Worm (Caenorhabditis elegans) whole organism, L4 larva: ENCODE data around the gene srx-33.

Source experiments
- F44E2.7 ChIP-seq: fragments of 200-800 bp; sonication (Bioruptor generic); IDR thresholded peaks from 2 replicates; pipeline ENCODE4 v2.1.2; 2022; ENCODE audit warnings: missing genetic modification characterization, missing compliant biosample characterization
- Y5F2A.4 ChIP-seq: fragments of 200-800 bp; sonication (Bioruptor generic); optimal IDR thresholded peaks from 2 replicates; lab custom pipeline; 2018; ENCODE audit warnings: mild to moderate bottlenecking, missing genetic modification characterization, missing compliant biosample characterization
- aha-1 ChIP-seq: fragments of 150-350 bp; peaks from one replicate; lab custom pipeline; 2014; ENCODE audit warnings: missing biosample characterization, missing genetic modification characterization
- aly-2 ChIP-seq: sonication (generic microtip); optimal IDR thresholded peaks from 2 replicates; lab custom pipeline; 2018; ENCODE audit warnings: missing biosample characterization, missing genetic modification characterization
- ces-1 ChIP-seq: fragments of 150-350 bp; sonication (generic microtip); optimal IDR thresholded peaks from 4 replicates; lab custom pipeline; 2014; ENCODE audit warnings: missing biosample characterization, missing genetic modification reagents, missing genetic modification characterization
- daf-16 ChIP-seq, 3 experiments: sonication (generic microtip); optimal IDR thresholded peaks; 2 replicates each; lab custom pipeline; 2016 to 2017; ENCODE audit warnings: missing genetic modification characterization in 3 of 3, missing genetic modification reagents in 3 of 3, mild to moderate bottlenecking in 2 of 3, missing compliant biosample characterization in 2 of 3, missing biosample characterization in 1 of 3, moderate library complexity in 1 of 3
- dmd-8 ChIP-seq: fragments of 200-800 bp; sonication (Bioruptor generic); IDR thresholded peaks from 2 replicates; pipeline ENCODE4 v1.3.6; 2022; ENCODE audit warnings: missing genetic modification characterization, missing compliant biosample characterization
- dpl-1 ChIP-seq: fragments of 150-350 bp; optimal IDR thresholded peaks from 2 replicates; lab custom pipeline; 2014; ENCODE audit warnings: missing biosample characterization, missing genetic modification reagents, missing genetic modification characterization
- egl-43 ChIP-seq: fragments of 200-800 bp; sonication (Bioruptor generic); IDR thresholded peaks from 2 replicates; pipeline ENCODE4 v1.3.6; 2022; ENCODE audit warnings: missing genetic modification reagents, missing genetic modification characterization, missing compliant biosample characterization
- fkh-10 ChIP-seq: fragments of 150-350 bp; optimal IDR thresholded peaks from 2 replicates; lab custom pipeline; 2014; ENCODE audit warnings: missing biosample characterization, missing genetic modification reagents, missing genetic modification characterization
- fos-1 ChIP-seq: fragments of 150-350 bp; optimal IDR thresholded peaks from 2 replicates; lab custom pipeline; 2014; ENCODE audit warnings: missing biosample characterization, missing genetic modification characterization
- hlh-30 ChIP-seq: sonication (generic microtip); optimal IDR thresholded peaks from 2 replicates; lab custom pipeline; 2017; ENCODE audit warnings: antibody characterized with exemption, mild to moderate bottlenecking, missing genetic modification characterization, missing compliant biosample characterization; ENCODE audit not compliant: insufficient read depth
- lin-1 ChIP-seq: fragments of 200-800 bp; sonication (Bioruptor generic); IDR thresholded peaks from 2 replicates; pipeline ENCODE4 v1.3.6; 2022; ENCODE audit warnings: missing genetic modification reagents, missing genetic modification characterization, missing compliant biosample characterization
- lin-13 ChIP-seq: fragments of 150-350 bp; optimal IDR thresholded peaks from 2 replicates; lab custom pipeline; 2014; ENCODE audit warnings: missing biosample characterization, missing genetic modification reagents, missing genetic modification characterization
- lsy-2 ChIP-seq, 2 experiments: fragments of 150-350 bp in 1 of 2; sonication (generic microtip) in 1 of 2; optimal IDR thresholded peaks; 2 replicates each; lab custom pipeline; 2014 to 2017; ENCODE audit warnings: missing biosample characterization in 2 of 2, missing genetic modification characterization in 2 of 2
- mdl-1 ChIP-seq, 2 experiments: fragments of 150-350 bp in 1 of 2; sonication (generic microtip) in 1 of 2; optimal IDR thresholded peaks; 2 replicates each; lab custom pipeline; 2014 to 2017; ENCODE audit warnings: missing biosample characterization in 2 of 2, missing genetic modification characterization in 2 of 2
- mxl-2 ChIP-seq: fragments of 200-800 bp; sonication (Bioruptor generic); conservative IDR thresholded peaks from 2 replicates; pipeline ENCODE4 v1.3.6; 2022; ENCODE audit warnings: missing genetic modification reagents, missing genetic modification characterization, missing compliant biosample characterization
- nhr-6 ChIP-seq: fragments of 150-350 bp; optimal IDR thresholded peaks from 2 replicates; lab custom pipeline; 2014; ENCODE audit warnings: missing biosample characterization, missing genetic modification characterization
- rbr-2 ChIP-seq: sonication (generic microtip); optimal IDR thresholded peaks from 2 replicates; lab custom pipeline; 2016; ENCODE audit warnings: missing genotype, missing genetic modification characterization, missing compliant biosample characterization
- set-16 ChIP-seq: fragments of 200-800 bp; sonication (Bioruptor generic); IDR thresholded peaks from 2 replicates; pipeline ENCODE4 v1.3.6; 2022; ENCODE audit warnings: missing genetic modification reagents, missing genetic modification characterization, missing compliant biosample characterization
- spr-1 ChIP-seq: sonication (generic microtip); optimal IDR thresholded peaks from 2 replicates; lab custom pipeline; 2016; ENCODE audit warnings: mild to moderate bottlenecking, missing genetic modification characterization, missing compliant biosample characterization
- spr-3 ChIP-seq: fragments of 200-800 bp; sonication (Bioruptor generic); optimal IDR thresholded peaks from 2 replicates; lab custom pipeline; 2018; ENCODE audit warnings: mild to moderate bottlenecking, missing genetic modification characterization, missing compliant biosample characterization
- tag-97 ChIP-seq: fragments of 200-800 bp; sonication (Bioruptor generic); IDR thresholded peaks from 2 replicates; pipeline ENCODE4 v1.3.6; 2022; ENCODE audit warnings: missing genetic modification characterization, missing compliant biosample characterization
- unc-130 ChIP-seq: sonication (generic microtip); optimal IDR thresholded peaks from 2 replicates; lab custom pipeline; 2016; ENCODE audit warnings: missing genetic modification reagents, missing genetic modification characterization, missing compliant biosample characterization
- unc-39 ChIP-seq: sonication (generic microtip); optimal IDR thresholded peaks from 2 replicates; lab custom pipeline; 2017; ENCODE audit warnings: missing biosample characterization, missing genetic modification characterization
- unc-62 ChIP-seq, 3 experiments: fragments of 150-350 bp in 1 of 3; sonication (generic microtip); optimal IDR thresholded peaks in 2 of 3; peaks in 1 of 3; 1 replicate in 1 of 3; 2 replicates in 2 of 3; lab custom pipeline; 2014 to 2017; ENCODE audit warnings: missing biosample characterization in 3 of 3, missing genetic modification characterization in 3 of 3, missing genetic modification reagents in 3 of 3, missing genotype in 1 of 3
- vab-7 ChIP-seq: fragments of 200-800 bp; sonication (Bioruptor generic); IDR thresholded peaks from 2 replicates; pipeline ENCODE4 v1.3.6; 2022; ENCODE audit warnings: missing genetic modification reagents, missing genetic modification characterization, missing compliant biosample characterization
- zag-1 ChIP-seq: fragments of 150-350 bp; optimal IDR thresholded peaks from 2 replicates; lab custom pipeline; 2014; ENCODE audit warnings: missing biosample characterization, missing genetic modification characterization
- zip-11 ChIP-seq: fragments of 200-800 bp; sonication (Bioruptor generic); IDR thresholded peaks from 2 replicates; pipeline ENCODE4 v1.3.6; 2022; ENCODE audit warnings: missing genetic modification characterization, missing compliant biosample characterization
- zip-2 ChIP-seq: fragments of 150-350 bp; optimal IDR thresholded peaks from 2 replicates; lab custom pipeline; 2014; ENCODE audit warnings: missing biosample characterization, missing genetic modification characterization

The srx-33 gene

ce11 chrV:7120168-7120567 lies 1.5 kb upstream of the srx-33 start, which contains the start of gene srx-34:
srx-34 (minus strand) TSS chrV:7120268.
- TF ChIP-seq ces-1 (no peak), spr-1 (tag; lab: Kevin White, UChicago) (no peak), lin-1 (no peak), rbr-2 (tag; lab: Kevin White, UChicago) (no peak), egl-43 (no peak), lsy-2 (tag; optimal IDR thresholded peaks at IDR 0.05; lab: Kevin White, UChicago) (no peak), mdl-1 (tag; optimal IDR thresholded peaks at IDR 0.05; lab: Kevin White, UChicago) (no peak), unc-130 (GFP tag; lab: Kevin White, UChicago) (no peak), hlh-30 (tag; lab: Kevin White, UChicago) (no peak), mxl-2 (GFP tag; lab: Robert Waterston, UW) (no peak), dpl-1 (GFP tag; lab: Kevin White, UChicago) (no peak)

DNA sequence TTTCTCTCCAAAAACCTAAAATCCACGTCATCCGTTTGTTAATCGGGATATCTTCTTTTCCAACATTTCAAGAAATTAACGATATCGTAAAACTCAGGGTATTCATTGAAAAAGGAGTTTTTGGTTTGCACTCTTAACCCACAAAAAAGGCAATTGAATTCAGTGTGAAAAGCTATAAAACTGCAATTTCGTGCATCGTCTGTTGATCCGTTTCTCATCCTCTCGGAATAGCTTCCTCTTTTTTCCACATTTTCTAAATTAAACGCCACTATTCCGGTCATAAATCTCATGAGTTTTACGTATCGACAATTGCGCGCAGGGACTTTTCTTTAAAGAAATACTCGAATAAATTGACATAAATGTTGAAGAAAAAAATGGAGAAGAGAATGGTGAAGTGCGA lies 6.5 kb downstream of the srx-33 start:
- TF ChIP-seq mdl-1 (tag; optimal IDR thresholded peaks at IDR 0.05; lab: Kevin White, UChicago) (no peak), vab-7 (GFP tag; lab: Robert Waterston, UW) (no peak), aha-1 (tag; lab: Kevin White, UChicago) (peak; percentile 62), unc-62 (GFP tag; optimal IDR thresholded peaks at IDR 0.05 in 1 of 2; lab: Kevin White, UChicago) (peak in 1 of 2 experiments; percentile 89), unc-62 (tag; optimal IDR thresholded peaks at IDR 0.05; lab: Kevin White, UChicago) (no peak), daf-16 (GFP tag; optimal IDR thresholded peaks at IDR 0.05; lab: Kevin White, UChicago) (no peak), daf-16 (tag; optimal IDR thresholded peaks at IDR 0.05; lab: Kevin White, UChicago) (no peak)

ce11 chrV:7111276-7111675 lies 7.4 kb downstream of the srx-33 start:
- TF ChIP-seq zag-1 (tag; lab: Kevin White, UChicago), result no peak
- peak; percentile 24 for TF ChIP-seq rbr-2 (tag; lab: Kevin White, UChicago)
- TF ChIP-seq aha-1 (tag; lab: Kevin White, UChicago), result no peak
- TF ChIP-seq fkh-10 (GFP tag; lab: Kevin White, UChicago), result peak; percentile 80
- no peak for TF ChIP-seq tag-97 (GFP tag; lab: Robert Waterston, UW)
- no peak for TF ChIP-seq lin-13 (GFP tag; lab: Kevin White, UChicago)
- no peak for TF ChIP-seq zip-11 (GFP tag; lab: Robert Waterston, UW)
- no peak for TF ChIP-seq unc-39 (tag; lab: Kevin White, UChicago)
- peak in 1 of 2 experiments; percentile 56 for TF ChIP-seq unc-62 (GFP tag; optimal IDR thresholded peaks at IDR 0.05 in 1 of 2; lab: Kevin White, UChicago)
- no peak for TF ChIP-seq unc-62 (tag; optimal IDR thresholded peaks at IDR 0.05; lab: Kevin White, UChicago)
- peak; percentile 71 for TF ChIP-seq ces-1

DNA sequence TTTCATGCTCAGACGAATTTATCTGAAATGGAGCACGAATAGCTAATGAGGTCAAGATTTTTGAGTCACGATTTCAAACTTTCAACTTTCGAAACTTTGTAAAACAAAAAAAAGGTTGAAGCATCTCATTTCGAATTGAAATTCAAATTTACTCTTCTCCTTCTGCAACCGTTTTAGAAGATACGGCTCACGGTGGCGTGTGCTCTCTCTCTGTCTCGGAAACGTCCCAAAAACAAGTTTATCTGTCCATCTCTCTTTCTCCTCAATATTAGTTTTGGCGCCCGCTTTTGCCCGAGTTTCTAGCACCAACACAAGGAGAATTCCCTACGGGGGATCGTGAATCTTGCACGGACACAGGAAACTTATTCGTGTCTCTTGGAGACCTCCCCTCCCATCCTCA lies 8.3 kb downstream of the srx-33 start:
- TF ChIP-seq F44E2.7 (GFP tag; lab: Robert Waterston, UW) (no peak), dmd-8 (GFP tag; lab: Robert Waterston, UW) (no peak), Y5F2A.4 (GFP tag; lab: Kevin White, UChicago) (no peak), zip-2 (tag; lab: Kevin White, UChicago) (no peak), spr-3 (no peak), nhr-6 (tag; lab: Kevin White, UChicago) (no peak)

DNA sequence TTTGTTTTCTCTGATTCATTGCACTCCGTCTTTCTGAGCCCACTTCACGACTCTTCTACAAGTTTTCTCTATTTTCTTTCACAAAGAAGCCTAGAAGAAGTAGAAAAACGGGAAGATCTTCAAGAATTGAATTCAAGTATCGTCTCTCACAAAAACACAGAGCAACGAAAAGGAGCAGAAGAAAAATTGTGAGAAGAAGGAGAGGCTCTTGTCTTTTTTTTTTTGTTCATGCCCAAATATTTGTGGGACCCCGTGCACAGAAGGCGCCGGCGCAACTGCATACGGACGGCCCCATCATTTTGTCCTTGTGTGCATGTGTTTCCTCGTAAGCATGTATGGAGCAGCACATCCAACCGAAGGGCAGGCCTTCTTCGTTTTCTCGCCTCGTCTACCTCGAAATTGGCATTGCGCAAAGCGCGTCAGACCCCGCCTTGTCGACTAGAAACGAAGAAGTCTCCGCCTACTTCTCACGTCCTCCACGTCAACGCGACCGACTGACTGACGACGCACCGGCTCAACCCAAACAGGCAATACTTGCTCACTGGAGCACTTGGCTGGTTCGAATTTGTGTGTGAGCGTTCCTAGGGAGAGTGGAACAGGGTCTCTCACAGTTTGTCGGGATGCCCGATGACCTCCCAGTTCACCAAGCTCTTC lies 12.1 kb downstream of the srx-33 start:
- TF ChIP-seq fkh-10 (GFP tag; lab: Kevin White, UChicago) (peak; percentile 59), aly-2 (no peak), mxl-2 (GFP tag; lab: Robert Waterston, UW) (no peak), set-16 (GFP tag; lab: Robert Waterston, UW) (peak; percentile 52; the same call in 1 of the 2 replicates), fos-1 (tag; lab: Kevin White, UChicago) (no peak)
